Worm (Caenorhabditis elegans) whole organism, early embryonic: ENCODE data around the gene Y51A2D.21.

ENCODE experiments used
- B0310.2 ChIP-seq: sonication (generic microtip); optimal IDR thresholded peaks from 2 replicates; lab custom pipeline; 2016; ENCODE audit warnings: mild to moderate bottlenecking, missing genetic modification characterization, missing compliant biosample characterization
- F13C5.2 ChIP-seq: sonication (generic microtip); optimal IDR thresholded peaks from 2 replicates; lab custom pipeline; 2017; ENCODE audit warnings: mild to moderate bottlenecking, missing genetic modification characterization, inconsistent platforms, missing compliant biosample characterization
- aly-1 ChIP-seq: sonication (generic microtip); optimal IDR thresholded peaks from 2 replicates; lab custom pipeline; 2016; ENCODE audit warnings: missing genetic modification characterization, missing compliant biosample characterization
- ama-1 ChIP-seq: fragments of 150-350 bp; optimal IDR thresholded peaks from 2 replicates; lab custom pipeline; 2014
- ceh-13 ChIP-seq: fragments of 200-800 bp; sonication (Bioruptor generic); optimal IDR thresholded peaks from 2 replicates; lab custom pipeline; 2018; ENCODE audit warnings: mild to moderate bottlenecking, missing genetic modification characterization, missing compliant biosample characterization
- flt-1 ChIP-seq: fragments of 200-800 bp; sonication (Bioruptor generic); IDR thresholded peaks from 2 replicates; pipeline ENCODE4 v1.3.6; 2022; ENCODE audit warnings: missing genetic modification characterization, missing compliant biosample characterization
- hmg-4 ChIP-seq: fragments of 200-800 bp; sonication (Bioruptor generic); optimal IDR thresholded peaks from 2 replicates; lab custom pipeline; 2018; ENCODE audit warnings: mild to moderate bottlenecking, missing genetic modification characterization, missing compliant biosample characterization
- pes-1 ChIP-seq: fragments of 200-800 bp; sonication (Bioruptor generic); IDR thresholded peaks from 2 replicates; pipeline ENCODE4 v1.3.6; 2022; ENCODE audit warnings: missing genetic modification reagents, missing genetic modification characterization, missing compliant biosample characterization
- sea-1 ChIP-seq: fragments of 200-800 bp; sonication (Bioruptor generic); conservative IDR thresholded peaks from 2 replicates; pipeline ENCODE4 v1.3.6; 2022; ENCODE audit warnings: missing genetic modification characterization, missing compliant biosample characterization
- tbx-11 ChIP-seq: fragments of 200-800 bp; sonication (Bioruptor generic); IDR thresholded peaks from 2 replicates; pipeline ENCODE4 v1.3.6; 2022; ENCODE audit warnings: missing genetic modification characterization, missing compliant biosample characterization
- tbx-37 ChIP-seq: fragments of 200-800 bp; sonication (Bioruptor generic); conservative IDR thresholded peaks from 2 replicates; pipeline ENCODE4 v1.3.6; 2022; ENCODE audit warnings: missing genetic modification reagents, missing genetic modification characterization, missing compliant biosample characterization
- tra-4 ChIP-seq: sonication (generic microtip); optimal IDR thresholded peaks from 2 replicates; lab custom pipeline; 2017; ENCODE audit warnings: missing genetic modification characterization, missing compliant biosample characterization

DNA sequence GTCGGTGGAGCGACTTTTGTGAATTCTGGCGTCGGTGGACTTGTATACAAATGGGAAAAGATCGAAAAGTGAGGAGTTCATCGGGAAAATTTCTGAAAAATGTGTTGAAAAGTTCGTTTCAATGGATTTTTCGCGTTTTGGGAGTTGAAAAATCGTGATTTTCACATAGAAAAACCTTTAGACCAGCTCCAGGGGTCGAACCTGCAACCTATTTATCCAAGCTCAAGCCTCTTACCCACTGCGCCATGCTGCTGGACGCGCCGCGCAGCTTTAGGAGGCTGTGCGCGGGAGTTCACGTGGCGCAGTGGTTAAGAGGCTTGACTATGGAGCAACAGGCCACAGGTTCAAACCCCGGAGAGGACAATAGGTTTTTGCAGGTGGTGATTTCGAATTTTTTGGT lies 50.8 kb downstream of the Y51A2D.21 start, which contains the start of gene Y69H2.1:
- TF ChIP-seq aly-1 (tag; lab: Kevin White, UChicago), result no peak
- no peak for TF ChIP-seq ama-1 (lab: Kevin White, UChicago)
- TF ChIP-seq tbx-11 (GFP tag; lab: Robert Waterston, UW), result no peak
- no peak for TF ChIP-seq pes-1
- TF ChIP-seq ceh-13 (GFP tag; lab: Kevin White, UChicago), result no peak
- TF ChIP-seq hmg-4, result no peak
- TF ChIP-seq flt-1 (GFP tag; lab: Robert Waterston, UW), result no peak
- TF ChIP-seq B0310.2 (tag; lab: Kevin White, UChicago), result no peak
- no peak for TF ChIP-seq sea-1
- TF ChIP-seq tbx-37 (GFP tag; lab: Robert Waterston, UW), result no peak
- no peak for TF ChIP-seq tra-4 (tag; lab: Kevin White, UChicago)
- no peak for TF ChIP-seq F13C5.2
